Fruit fly (Drosophila melanogaster): ENCODE data around the gene Ddr.

Gene Ddr

dm6 chr2L:6239286-6239685 is 13.6 kb upstream of the Ddr start:
- TF ChIP-seq fru (GFP tag; optimal IDR thresholded peaks at IDR 0.05) (no peak), br (GFP tag; optimal IDR thresholded peaks at IDR 0.05) (no peak), Myc (optimal IDR thresholded peaks at IDR 0.05) (no peak), dl (GFP tag; optimal IDR thresholded peaks at IDR 0.05; ENCODE audit: insufficient read depth in 1 of 2, partially characterized antibody in 2 of 2) (no peak), Mio (GFP tag; optimal IDR thresholded peaks at IDR 0.05) (no peak), pan (optimal IDR thresholded peaks at IDR 0.05) (no peak), Hr83 (GFP tag; optimal IDR thresholded peaks at IDR 0.05; ENCODE audit: poor library complexity, severe bottlenecking) (no peak), N (GFP tag; optimal IDR thresholded peaks at IDR 0.05) (no peak), dsf (GFP tag; optimal IDR thresholded peaks at IDR 0.05; ENCODE audit: borderline replicate concordance) (no peak), OdsH (GFP tag; optimal IDR thresholded peaks at IDR 0.05) (no peak), jim (GFP tag; optimal IDR thresholded peaks at IDR 0.05) (no peak), CG32264 (GFP tag; optimal IDR thresholded peaks at IDR 0.05) (no peak), woc (GFP tag; optimal IDR thresholded peaks at IDR 0.05) (no peak), GATAd (GFP tag; optimal IDR thresholded peaks at IDR 0.05) (no peak), CG9705 (GFP tag; optimal IDR thresholded peaks at IDR 0.05) (no peak), Dfd (GFP tag; optimal IDR thresholded peaks at IDR 0.05) (no peak), usp (GFP tag; optimal IDR thresholded peaks at IDR 0.05) (no peak), Rel (GFP tag; optimal IDR thresholded peaks at IDR 0.05) (no peak), Rel (tag; optimal IDR thresholded peaks at IDR 0.05) (no peak)

dm6 chr2L:6241037-6241436 is 11.9 kb upstream of the Ddr start:
- TF ChIP-seq sage (GFP tag; optimal IDR thresholded peaks at IDR 0.05) (no peak), Dif (GFP tag; optimal IDR thresholded peaks at IDR 0.05; ENCODE audit: partially characterized antibody) (no peak), sv (GFP tag; optimal IDR thresholded peaks at IDR 0.05) (no peak), HLH106 (tag; optimal IDR thresholded peaks at IDR 0.05) (no peak), Dfd (GFP tag; optimal IDR thresholded peaks at IDR 0.05) (no peak), GATAd (GFP tag; optimal IDR thresholded peaks at IDR 0.05) (no peak), N (GFP tag; optimal IDR thresholded peaks at IDR 0.05) (no peak), usp (GFP tag; optimal IDR thresholded peaks at IDR 0.05) (no peak), pan (optimal IDR thresholded peaks at IDR 0.05) (no peak), Hr78 (GFP tag; optimal IDR thresholded peaks at IDR 0.05) (no peak), CG9705 (GFP tag; optimal IDR thresholded peaks at IDR 0.05) (no peak), Myc (optimal IDR thresholded peaks at IDR 0.05) (no peak), lola (GFP tag; optimal IDR thresholded peaks at IDR 0.05) (no peak), Jra (GFP tag; optimal IDR thresholded peaks at IDR 0.05) (no peak), foxo (GFP tag; optimal IDR thresholded peaks at IDR 0.05) (no peak), tai (GFP tag; optimal IDR thresholded peaks at IDR 0.05) (no peak), ey (GFP tag; optimal IDR thresholded peaks at IDR 0.05) (no peak), Mio (GFP tag; optimal IDR thresholded peaks at IDR 0.05) (no peak), Vsx2 (GFP tag; optimal IDR thresholded peaks at IDR 0.05; ENCODE audit: partially characterized antibody) (no peak)

dm6 chr2L:6242026-6242425 is 10.9 kb upstream of the Ddr start:
- TF ChIP-seq foxo (GFP tag; optimal IDR thresholded peaks at IDR 0.05) (no peak), brk (GFP tag; optimal IDR thresholded peaks at IDR 0.05) (no peak), dl (GFP tag; optimal IDR thresholded peaks at IDR 0.05; ENCODE audit: insufficient read depth in 1 of 2, partially characterized antibody in 2 of 2) (no peak)

- TF ChIP-seq dmrt93B (GFP tag; optimal IDR thresholded peaks at IDR 0.05) (no peak), br (GFP tag; optimal IDR thresholded peaks at IDR 0.05) (no peak), brk (GFP tag; optimal IDR thresholded peaks at IDR 0.05) (no peak), fru (GFP tag; optimal IDR thresholded peaks at IDR 0.05) (no peak), GATAd (GFP tag; optimal IDR thresholded peaks at IDR 0.05) (no peak), N (GFP tag; optimal IDR thresholded peaks at IDR 0.05) (no peak), OdsH (GFP tag; optimal IDR thresholded peaks at IDR 0.05) (no peak), woc (GFP tag; optimal IDR thresholded peaks at IDR 0.05) (no peak), Dif (GFP tag; optimal IDR thresholded peaks at IDR 0.05; ENCODE audit: partially characterized antibody) (no peak)
Measured at dm6 chr2L:6249421-6249820, 3.5 kb upstream of the Ddr start.

DNA sequence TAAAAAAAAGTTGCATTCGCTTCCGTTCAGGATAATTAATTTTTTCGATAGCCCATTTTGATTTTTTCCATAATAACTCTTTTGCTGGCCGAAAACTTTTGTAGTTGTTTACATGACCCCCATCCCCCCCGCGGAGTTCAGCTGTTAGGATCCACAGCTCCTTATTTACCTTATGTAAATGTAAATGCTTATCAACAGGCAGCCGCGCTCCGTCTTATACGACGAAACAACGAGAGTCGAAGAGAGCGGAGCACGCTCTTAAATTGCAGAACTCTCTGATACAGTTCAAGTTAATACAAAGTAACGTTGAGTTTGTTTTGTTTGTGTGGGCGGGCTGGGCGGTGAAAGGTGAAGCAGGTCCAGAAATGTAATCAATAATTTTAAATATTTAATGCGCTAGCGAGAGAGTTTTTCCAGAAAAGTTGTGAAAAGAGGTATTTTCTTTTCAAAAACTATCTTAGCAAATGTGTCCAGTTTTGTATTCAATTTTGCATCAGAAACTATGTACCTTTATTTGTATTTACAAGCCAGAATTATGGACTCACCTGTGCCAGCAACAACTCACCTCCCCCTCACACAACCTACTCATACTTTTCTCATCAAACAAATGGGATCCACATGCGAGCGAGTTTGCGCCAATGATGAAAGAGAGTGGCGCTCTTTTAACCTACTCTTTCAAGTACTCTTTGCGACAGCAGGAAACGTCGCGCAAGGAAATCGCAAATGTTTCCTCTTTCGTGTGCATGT is 492 bp upstream of the Ddr start:
- peak; percentile 72 for TF ChIP-seq Dif (GFP tag; optimal IDR thresholded peaks at IDR 0.05; ENCODE audit: partially characterized antibody)
- TF ChIP-seq h (GFP tag; optimal IDR thresholded peaks at IDR 0.05), result no peak
- TF ChIP-seq sv (GFP tag; optimal IDR thresholded peaks at IDR 0.05), result no peak
- peak; percentile 28 to 50 for TF ChIP-seq dl (GFP tag; optimal IDR thresholded peaks at IDR 0.05; ENCODE audit: insufficient read depth in 1 of 2, partially characterized antibody in 2 of 2)
- TF ChIP-seq CG32264 (GFP tag; optimal IDR thresholded peaks at IDR 0.05), result no peak
- no peak for TF ChIP-seq Rel (GFP tag; optimal IDR thresholded peaks at IDR 0.05)
- TF ChIP-seq Rel (tag; optimal IDR thresholded peaks at IDR 0.05), result no peak
- no peak for TF ChIP-seq CrebA (GFP tag; optimal IDR thresholded peaks at IDR 0.05; ENCODE audit: borderline replicate concordance)
- no peak for TF ChIP-seq GATAd (GFP tag; optimal IDR thresholded peaks at IDR 0.05)
- no peak for TF ChIP-seq HLH106 (tag; optimal IDR thresholded peaks at IDR 0.05)
- no peak for TF ChIP-seq lola (GFP tag; optimal IDR thresholded peaks at IDR 0.05)
- TF ChIP-seq fru (GFP tag; optimal IDR thresholded peaks at IDR 0.05), result peak; percentile 82

All from whole organism, wandering third instar larva.